Worm (Caenorhabditis elegans) whole organism, young adult: ENCODE measurements around the gene T21H3.5.

ENCODE experiments used
- B0035.1 ChIP-seq: sonication (generic microtip); optimal IDR thresholded peaks from 2 replicates; lab custom pipeline; 2016; ENCODE audit warnings: missing genetic modification characterization, mild to moderate bottlenecking, missing compliant biosample characterization, missing genotype, missing genetic modification reagents
- B0336.3 ChIP-seq: fragments of 200-800 bp; sonication (Bioruptor generic); IDR thresholded peaks from 2 replicates; pipeline ENCODE4 v1.3.6; 2022; ENCODE audit warnings: missing genetic modification characterization, missing compliant biosample characterization
- C06A6.2 ChIP-seq: fragments of 200-800 bp; sonication (Bioruptor generic); conservative IDR thresholded peaks from 2 replicates; pipeline ENCODE4 v1.3.6; 2022; ENCODE audit warnings: missing genetic modification characterization, missing compliant biosample characterization
- D2030.7 ChIP-seq: fragments of 200-800 bp; sonication (Bioruptor generic); IDR thresholded peaks from 2 replicates; pipeline ENCODE4 v1.3.6; 2022; ENCODE audit warnings: missing genetic modification reagents, missing genetic modification characterization, missing compliant biosample characterization
- F10E7.11 ChIP-seq: sonication (generic microtip); optimal IDR thresholded peaks from 2 replicates; lab custom pipeline; 2017; ENCODE audit warnings: mild to moderate bottlenecking, missing genetic modification characterization, moderate library complexity, missing compliant biosample characterization
- F39B2.1 ChIP-seq: fragments of 200-800 bp; sonication (Bioruptor generic); IDR thresholded peaks from 2 replicates; pipeline ENCODE4 v1.3.6; 2022; ENCODE audit warnings: missing genetic modification reagents, missing genetic modification characterization, missing compliant biosample characterization
- F57A8.1 ChIP-seq: fragments of 200-800 bp; sonication (Bioruptor generic); optimal IDR thresholded peaks from 2 replicates; lab custom pipeline; 2018; ENCODE audit warnings: mild to moderate bottlenecking, missing genetic modification characterization, moderate library complexity, missing compliant biosample characterization
- F57C9.4 ChIP-seq: sonication (generic microtip); optimal IDR thresholded peaks from 2 replicates; lab custom pipeline; 2017; ENCODE audit warnings: mild to moderate bottlenecking, missing genetic modification characterization, missing compliant biosample characterization
- K11D2.4 ChIP-seq: fragments of 200-800 bp; sonication (Bioruptor generic); IDR thresholded peaks from 2 replicates; pipeline ENCODE4 v1.3.6; 2022; ENCODE audit warnings: missing genetic modification reagents, missing genetic modification characterization, missing compliant biosample characterization
- Y53G8AR.9 ChIP-seq: fragments of 200-800 bp; sonication (Bioruptor generic); conservative IDR thresholded peaks from 2 replicates; pipeline ENCODE4 v1.3.6; 2022; ENCODE audit warnings: missing genetic modification reagents, missing genetic modification characterization, missing compliant biosample characterization
- Y56A3A.18 ChIP-seq: fragments of 200-800 bp; sonication (Bioruptor generic); IDR thresholded peaks from 2 replicates; pipeline ENCODE4 v1.3.6; 2022; ENCODE audit warnings: missing genetic modification reagents, missing genetic modification characterization, missing compliant biosample characterization
- Y67H2A.10 ChIP-seq: fragments of 200-800 bp; sonication (Bioruptor generic); conservative IDR thresholded peaks from 2 replicates; pipeline ENCODE4 v1.3.6; 2022; ENCODE audit warnings: missing genetic modification reagents, missing genetic modification characterization, missing compliant biosample characterization
- ZK185.1 ChIP-seq: sonication (generic microtip); optimal IDR thresholded peaks from 2 replicates; lab custom pipeline; 2016; ENCODE audit warnings: mild to moderate bottlenecking, missing genetic modification characterization, missing compliant biosample characterization; ENCODE audit not compliant: poor library complexity, severe bottlenecking
- aptf-3 ChIP-seq: fragments of 200-800 bp; sonication (Bioruptor generic); IDR thresholded peaks from 2 replicates; pipeline ENCODE4 v1.3.6; 2022; ENCODE audit warnings: missing genetic modification characterization, missing compliant biosample characterization
- attf-3 ChIP-seq: fragments of 200-800 bp; sonication (Bioruptor generic); conservative IDR thresholded peaks from 2 replicates; pipeline ENCODE4 v1.3.6; 2022; ENCODE audit warnings: missing genetic modification reagents, missing genetic modification characterization, missing compliant biosample characterization
- ccch-3 ChIP-seq: fragments of 200-800 bp; sonication (Bioruptor generic); optimal IDR thresholded peaks from 2 replicates; lab custom pipeline; 2018; ENCODE audit warnings: mild to moderate bottlenecking, missing genetic modification characterization, missing compliant biosample characterization
- cebp-1 ChIP-seq, 2 experiments: fragments of 200-800 bp in 1 of 2; sonication (Bioruptor generic) in 1 of 2; sonication (generic microtip) in 1 of 2; IDR thresholded peaks in 1 of 2; optimal IDR thresholded peaks in 1 of 2; 2 replicates each; pipeline versions ENCODE4 v1.3.6 to Lab custom; 2017 to 2022; ENCODE audit warnings: missing compliant biosample characterization in 2 of 2, missing genetic modification characterization in 2 of 2, mild to moderate bottlenecking in 1 of 2, missing genetic modification reagents in 1 of 2, moderate library complexity in 1 of 2
- cebp-2 ChIP-seq: fragments of 200-800 bp; sonication (Bioruptor generic); IDR thresholded peaks from 2 replicates; pipeline ENCODE4 v1.3.6; 2022; ENCODE audit warnings: missing genetic modification characterization, missing compliant biosample characterization
- ceh-27 ChIP-seq: fragments of 200-800 bp; sonication (Bioruptor generic); optimal IDR thresholded peaks from 2 replicates; lab custom pipeline; 2018; ENCODE audit warnings: mild to moderate bottlenecking, missing genetic modification characterization, moderate library complexity, missing compliant biosample characterization
- ceh-58 ChIP-seq: fragments of 200-800 bp; sonication (Bioruptor generic); IDR thresholded peaks from 2 replicates; pipeline ENCODE4 v1.3.6; 2022; ENCODE audit warnings: missing genetic modification characterization, missing compliant biosample characterization
- dpff-1 ChIP-seq: sonication (generic microtip); optimal IDR thresholded peaks from 2 replicates; lab custom pipeline; 2017; ENCODE audit warnings: mild to moderate bottlenecking, missing genetic modification characterization, missing compliant biosample characterization
- dpl-1 ChIP-seq: fragments of 150-350 bp; optimal IDR thresholded peaks from 2 replicates; lab custom pipeline; 2014; ENCODE audit warnings: missing biosample characterization, missing genetic modification reagents, missing genetic modification characterization
- efl-1 ChIP-seq: fragments of 150-350 bp; optimal IDR thresholded peaks from 2 replicates; lab custom pipeline; 2014; ENCODE audit warnings: missing biosample characterization, missing genetic modification reagents, missing genetic modification characterization
- egrh-3 ChIP-seq: fragments of 200-800 bp; sonication (Bioruptor generic); IDR thresholded peaks from 2 replicates; pipeline ENCODE4 v1.3.6; 2022; ENCODE audit warnings: missing genetic modification reagents, missing genetic modification characterization, missing compliant biosample characterization
- him-1 ChIP-seq: sonication (generic microtip); optimal IDR thresholded peaks from 2 replicates; lab custom pipeline; 2016; ENCODE audit warnings: missing genotype, missing genetic modification reagents, missing genetic modification characterization, missing compliant biosample characterization
- hmg-1.2 ChIP-seq: fragments of 200-800 bp; sonication (Bioruptor generic); IDR thresholded peaks from 2 replicates; pipeline ENCODE4 v1.3.6; 2022; ENCODE audit warnings: missing genetic modification reagents, missing genetic modification characterization, missing compliant biosample characterization
- hrde-1 ChIP-seq: sonication (generic microtip); optimal IDR thresholded peaks from 2 replicates; lab custom pipeline; 2016; ENCODE audit warnings: missing genetic modification characterization, mild to moderate bottlenecking, missing compliant biosample characterization, moderate library complexity, missing genotype, missing genetic modification reagents, borderline replicate concordance
- hsf-1 ChIP-seq: fragments of 200-800 bp; sonication (Bioruptor generic); IDR thresholded peaks from 2 replicates; pipeline ENCODE4 v1.3.6; 2022; ENCODE audit warnings: missing genetic modification reagents, missing genetic modification characterization, missing compliant biosample characterization
- lir-1 ChIP-seq: fragments of 200-800 bp; sonication (Bioruptor generic); conservative IDR thresholded peaks from 2 replicates; pipeline ENCODE4 v1.3.6; 2022; ENCODE audit warnings: missing genetic modification reagents, missing genetic modification characterization, missing compliant biosample characterization
- lsy-27 ChIP-seq: sonication (generic microtip); optimal IDR thresholded peaks from 2 replicates; lab custom pipeline; 2017; ENCODE audit warnings: missing genetic modification characterization, mild to moderate bottlenecking, missing compliant biosample characterization, antibody characterized with exemption, missing genotype, borderline replicate concordance; ENCODE audit not compliant: insufficient read depth
- madf-6 ChIP-seq: fragments of 200-800 bp; sonication (Bioruptor generic); IDR thresholded peaks from 2 replicates; pipeline ENCODE4 v1.3.6; 2022; ENCODE audit warnings: missing genetic modification reagents, missing genetic modification characterization, missing compliant biosample characterization
- mcd-1 ChIP-seq: fragments of 200-800 bp; sonication (Bioruptor generic); IDR thresholded peaks from 2 replicates; pipeline ENCODE4 v1.3.6; 2022; ENCODE audit warnings: missing genetic modification reagents, missing genetic modification characterization, missing compliant biosample characterization
- mes-4 ChIP-seq: sonication (generic microtip); optimal IDR thresholded peaks from 2 replicates; lab custom pipeline; 2016; ENCODE audit warnings: missing genotype, missing genetic modification characterization, missing compliant biosample characterization
- mxl-1 ChIP-seq: sonication (generic microtip); optimal IDR thresholded peaks from 2 replicates; lab custom pipeline; 2016; ENCODE audit warnings: missing genetic modification characterization, missing compliant biosample characterization
- nfya-1 ChIP-seq: sonication (generic microtip); optimal IDR thresholded peaks from 2 replicates; lab custom pipeline; 2017; ENCODE audit warnings: antibody characterized with exemption, missing compliant biosample characterization, missing genetic modification characterization, borderline replicate concordance; ENCODE audit not compliant: insufficient read depth
- nfya-2 ChIP-seq: fragments of 200-800 bp; sonication (Bioruptor generic); IDR thresholded peaks from 2 replicates; pipeline ENCODE4 v1.3.6; 2022; ENCODE audit warnings: missing genetic modification reagents, missing genetic modification characterization, missing compliant biosample characterization
- pha-4 ChIP-seq: fragments of 150-350 bp; sonication (generic microtip); optimal IDR thresholded peaks from 2 replicates; lab custom pipeline; 2014; ENCODE audit warnings: missing biosample characterization, missing genetic modification reagents, missing genetic modification characterization
- rcor-1 ChIP-seq: fragments of 200-800 bp; sonication (Bioruptor generic); IDR thresholded peaks from 2 replicates; pipeline ENCODE4 v1.3.6; 2022; ENCODE audit warnings: missing genetic modification reagents, missing genetic modification characterization, missing compliant biosample characterization
- repo-1 ChIP-seq: sonication (generic microtip); optimal IDR thresholded peaks from 2 replicates; lab custom pipeline; 2017; ENCODE audit warnings: mild to moderate bottlenecking, missing genetic modification characterization, missing compliant biosample characterization
- rpc-1 ChIP-seq, 2 experiments: fragments of 150-350 bp in 1 of 2; sonication (generic microtip) in 1 of 2; optimal IDR thresholded peaks; 2 replicates each; lab custom pipeline; 2014 to 2018; ENCODE audit warnings: missing biosample characterization in 1 of 2, missing genetic modification characterization in 1 of 2, missing genetic modification reagents in 1 of 2, missing genotype in 1 of 2
- sdz-38 ChIP-seq: sonication (generic microtip); optimal IDR thresholded peaks from 2 replicates; lab custom pipeline; 2016; ENCODE audit warnings: missing genotype, missing genetic modification characterization, missing compliant biosample characterization
- snpc-1.1 ChIP-seq: sonication (generic microtip); optimal IDR thresholded peaks from 2 replicates; lab custom pipeline; 2017; ENCODE audit warnings: missing genetic modification characterization, mild to moderate bottlenecking, missing compliant biosample characterization, antibody characterized with exemption, moderate library complexity, missing genotype, missing genetic modification reagents; ENCODE audit not compliant: insufficient read depth
- tlf-1 ChIP-seq: fragments of 200-800 bp; sonication (Bioruptor generic); optimal IDR thresholded peaks from 2 replicates; lab custom pipeline; 2018; ENCODE audit warnings: mild to moderate bottlenecking, missing genetic modification characterization, missing compliant biosample characterization
- unc-130 ChIP-seq: sonication (generic microtip); optimal IDR thresholded peaks from 2 replicates; lab custom pipeline; 2016; ENCODE audit warnings: missing genetic modification reagents, missing genetic modification characterization, missing compliant biosample characterization
- xnd-1 ChIP-seq: sonication (generic microtip); optimal IDR thresholded peaks from 2 replicates; lab custom pipeline; 2016; ENCODE audit warnings: missing genotype, missing genetic modification reagents, missing genetic modification characterization, missing compliant biosample characterization
- ztf-25 ChIP-seq: fragments of 200-800 bp; sonication (Bioruptor generic); IDR thresholded peaks from 2 replicates; pipeline ENCODE4 v1.3.6; 2022; ENCODE audit warnings: missing genetic modification reagents, missing genetic modification characterization, missing compliant biosample characterization
- ztf-3 ChIP-seq: fragments of 200-800 bp; sonication (Bioruptor generic); optimal IDR thresholded peaks from 2 replicates; lab custom pipeline; 2018; ENCODE audit warnings: mild to moderate bottlenecking, missing genetic modification characterization, missing compliant biosample characterization

The T21H3.5 gene

DNA sequence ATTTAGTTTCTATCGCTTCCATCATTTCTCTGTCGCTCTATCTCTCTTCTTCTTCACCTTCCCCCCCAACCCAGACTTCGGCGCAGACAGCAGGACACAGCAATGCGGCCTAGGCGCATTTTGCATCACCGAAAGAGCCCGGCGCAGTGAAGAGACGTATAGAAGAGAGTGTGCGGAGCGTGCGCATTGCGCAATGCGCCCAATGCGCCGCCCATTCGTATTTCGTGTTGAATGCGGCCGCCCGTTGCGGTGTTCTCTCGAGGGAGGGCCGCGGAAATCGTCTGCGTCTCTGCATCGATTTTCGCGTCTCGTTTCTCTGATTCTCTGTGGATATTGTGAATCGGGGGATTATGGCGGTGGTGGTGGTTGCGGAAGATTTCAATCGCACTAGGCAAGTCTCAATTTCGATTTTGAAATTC is 12.8 kb downstream of the T21H3.5 start (continued):
- TF ChIP-seq Y53G8AR.9 (GFP tag; lab: Robert Waterston, UW): peak; percentile 99
- peak; percentile 82 for TF ChIP-seq Y67H2A.10
- TF ChIP-seq F57C9.4 (tag; lab: Kevin White, UChicago): peak; percentile 92
- peak; percentile 93 for TF ChIP-seq hmg-1.2 (GFP tag; lab: Robert Waterston, UW)
- TF ChIP-seq dpff-1 (tag; lab: Kevin White, UChicago): peak; percentile 97
- peak; percentile 91 for TF ChIP-seq cebp-1 (GFP tag; IDR thresholded peaks at IDR 0.05; lab: Robert Waterston, UW)
- peak; percentile 99 for TF ChIP-seq cebp-1 (tag; optimal IDR thresholded peaks at IDR 0.05; lab: Kevin White, UChicago)
- peak; percentile 92 for TF ChIP-seq lir-1 (GFP tag; lab: Robert Waterston, UW)
- peak; percentile 87 for TF ChIP-seq F10E7.11 (tag; lab: Kevin White, UChicago)
- peak; percentile 59 for TF ChIP-seq attf-3 (GFP tag; lab: Robert Waterston, UW)
- peak; percentile 94 for TF ChIP-seq egrh-3 (GFP tag; lab: Robert Waterston, UW)
- no peak for TF ChIP-seq mes-4 (tag; lab: Kevin White, UChicago)
- no peak for TF ChIP-seq F39B2.1 (GFP tag; lab: Robert Waterston, UW)
- TF ChIP-seq xnd-1 (tag; lab: Kevin White, UChicago): no peak
- peak; percentile 56 for TF ChIP-seq madf-6
- peak; percentile 96 for TF ChIP-seq Y56A3A.18 (GFP tag; lab: Robert Waterston, UW)
- TF ChIP-seq rpc-1 (optimal IDR thresholded peaks at IDR 0.05; lab: Kevin White, UChicago): no peak
- no peak for TF ChIP-seq rpc-1 (tag; optimal IDR thresholded peaks at IDR 0.05; lab: Kevin White, UChicago)
- no peak for TF ChIP-seq sdz-38
- TF ChIP-seq B0336.3 (GFP tag; lab: Robert Waterston, UW): peak; percentile 100
- TF ChIP-seq pha-4: no peak
- peak; percentile 20; the same call in 1 of the 2 replicates for TF ChIP-seq D2030.7 (GFP tag; lab: Robert Waterston, UW)
- TF ChIP-seq nfya-2: no peak
- TF ChIP-seq repo-1 (tag; lab: Kevin White, UChicago): peak; percentile 99
- peak; percentile 95 for TF ChIP-seq cebp-2 (GFP tag; lab: Robert Waterston, UW)
- no peak for TF ChIP-seq ztf-25 (GFP tag; lab: Robert Waterston, UW)
- TF ChIP-seq hsf-1 (GFP tag; lab: Robert Waterston, UW): peak; percentile 68; the same call in 1 of the 2 replicates
- TF ChIP-seq mxl-1 (tag; lab: Kevin White, UChicago): no peak
- peak; percentile 88 for TF ChIP-seq ZK185.1 (tag; lab: Kevin White, UChicago)
- TF ChIP-seq hrde-1 (tag; lab: Kevin White, UChicago): no peak
- TF ChIP-seq mcd-1 (GFP tag; lab: Robert Waterston, UW): peak; percentile 95
- TF ChIP-seq efl-1 (GFP tag; lab: Kevin White, UChicago): peak; percentile 35
- TF ChIP-seq snpc-1.1: no peak
- 0 out of 2 replicates have a peak, but pooled peaks have one; percentile 17 for TF ChIP-seq aptf-3
- peak; percentile 24 for TF ChIP-seq F57A8.1 (GFP tag; lab: Kevin White, UChicago)
- TF ChIP-seq dpl-1 (GFP tag; lab: Kevin White, UChicago): peak; percentile 37
- no peak for TF ChIP-seq lsy-27 (tag; lab: Kevin White, UChicago)
- TF ChIP-seq him-1 (tag; lab: Kevin White, UChicago): no peak
- TF ChIP-seq ztf-3 (GFP tag; lab: Kevin White, UChicago): peak; percentile 99
- TF ChIP-seq ceh-27: peak; percentile 97
- TF ChIP-seq ccch-3 (GFP tag; lab: Kevin White, UChicago): peak; percentile 19
- peak; percentile 93 for TF ChIP-seq rcor-1
- 0 out of 2 replicates have a peak, but pooled peaks have one; percentile 69 for TF ChIP-seq ceh-58 (GFP tag; lab: Robert Waterston, UW)
- TF ChIP-seq C06A6.2 (GFP tag; lab: Robert Waterston, UW): peak; percentile 97
- peak; percentile 96 for TF ChIP-seq B0035.1 (tag; lab: Kevin White, UChicago)
- peak; percentile 97 for TF ChIP-seq tlf-1 (GFP tag; lab: Kevin White, UChicago)
- TF ChIP-seq unc-130: peak; percentile 38
- peak; percentile 99 for TF ChIP-seq K11D2.4 (GFP tag; lab: Robert Waterston, UW)
- no peak for TF ChIP-seq nfya-1 (tag; lab: Kevin White, UChicago)
